Worm (Caenorhabditis elegans): ENCODE data around the gene Y94A7B.11.

- no peak for TF ChIP-seq ztf-29 (GFP tag; IDR thresholded peaks at IDR 0.05)
- TF ChIP-seq ztf-23 (GFP tag; IDR thresholded peaks at IDR 0.05) = no peak
- TF ChIP-seq klf-2 (GFP tag; conservative IDR thresholded peaks at IDR 0.05) = no peak
Measured at ce11 chrV:17780285-17780684, 22.1 kb downstream of the Y94A7B.11 start.
